Worm (Caenorhabditis elegans): ENCODE data around the gene H23L24.1.

ce11 chrIV:8723720-8724119 is 5.5 kb downstream of the H23L24.1 start, which contains the start of gene F21D5.9:
- no peak for TF ChIP-seq ces-1 (GFP tag; optimal IDR thresholded peaks at IDR 0.05)
- no peak for TF ChIP-seq nhr-237 (tag; optimal IDR thresholded peaks at IDR 0.05)
- TF ChIP-seq lin-35 (GFP tag; optimal IDR thresholded peaks at IDR 0.05), result no peak
- TF ChIP-seq snpc-4 (tag; optimal IDR thresholded peaks at IDR 0.05), result no peak
- no peak for TF ChIP-seq nhr-84 (tag; optimal IDR thresholded peaks at IDR 0.05)
- TF ChIP-seq skn-1 (tag; optimal IDR thresholded peaks at IDR 0.05), result no peak
- no peak for TF ChIP-seq dpl-1 (GFP tag; optimal IDR thresholded peaks at IDR 0.05)
- TF ChIP-seq pqm-1 (tag; optimal IDR thresholded peaks at IDR 0.05), result no peak
- no peak for TF ChIP-seq mep-1 (tag; optimal IDR thresholded peaks at IDR 0.05)

Data from whole organism, L1 larva.